Worm (Caenorhabditis elegans) whole organism, L4/young adult: Measurements from ENCODE around the gene Y116A8C.19.

ENCODE experiments used
- W03F9.2 ChIP-seq: fragments of 150-350 bp; optimal IDR thresholded peaks from 2 replicates; lab custom pipeline; 2014; ENCODE audit warnings: missing biosample characterization, missing genetic modification characterization
- dao-5 ChIP-seq: sonication (generic microtip); optimal IDR thresholded peaks from 2 replicates; lab custom pipeline; 2016; ENCODE audit warnings: missing genotype, missing genetic modification characterization, moderate library complexity, missing compliant biosample characterization
- him-1 ChIP-seq: sonication (generic microtip); optimal IDR thresholded peaks from 2 replicates; lab custom pipeline; 2016; ENCODE audit warnings: missing genotype, missing genetic modification reagents, missing genetic modification characterization, missing compliant biosample characterization

DNA sequence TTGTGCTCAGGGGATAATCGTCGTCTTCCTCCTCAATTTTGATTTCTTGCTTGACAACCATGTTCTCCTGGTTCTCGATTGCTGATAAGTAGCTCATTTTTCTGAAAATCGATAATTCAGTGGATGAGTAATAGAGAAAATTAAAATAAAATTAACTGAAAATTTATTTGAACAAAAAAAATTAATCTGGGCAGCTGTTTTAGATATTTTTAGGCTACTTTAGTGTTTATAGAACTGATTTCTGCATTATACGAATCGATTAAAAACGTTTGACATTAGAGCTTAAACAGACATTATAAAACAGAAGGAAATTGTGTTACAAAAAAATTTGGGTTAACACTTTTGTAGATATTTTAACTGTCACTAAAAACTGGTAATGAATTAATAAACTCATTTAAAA, 8.8 kb upstream of the Y116A8C.19 start, which contains the start of gene athp-3:
- TF ChIP-seq W03F9.2 (tag; lab: Kevin White, UChicago), result no peak
- TF ChIP-seq him-1, result no peak
- no peak for TF ChIP-seq dao-5 (tag; lab: Kevin White, UChicago)
